Fruit fly (Drosophila melanogaster): Measurements from ENCODE around the gene CG7381.

dm6 chr3R:13017623-13018036, 40.4 kb upstream of the CG7381 start:
- no peak for TF ChIP-seq tai (GFP tag; optimal IDR thresholded peaks at IDR 0.05)
- TF ChIP-seq Abd-B (GFP tag; optimal IDR thresholded peaks at IDR 0.05) = no peak
- no peak for TF ChIP-seq Mio (GFP tag; optimal IDR thresholded peaks at IDR 0.05)
- TF ChIP-seq lola (GFP tag; optimal IDR thresholded peaks at IDR 0.05) = no peak
- TF ChIP-seq sage (GFP tag; optimal IDR thresholded peaks at IDR 0.05) = no peak
- TF ChIP-seq h (GFP tag; optimal IDR thresholded peaks at IDR 0.05) = peak; percentile 50

Measured in whole organism, wandering third instar larva.